Fruit fly (Drosophila melanogaster) whole organism, embryonic: ENCODE results near the gene Iris.

Experiments used
- Abd-B ChIP-seq: fragments of 200-800 bp; sonication (Bioruptor generic); optimal IDR thresholded peaks from 2 replicates; lab custom pipeline; 2018; ENCODE audit warnings: missing biosample characterization, mild to moderate bottlenecking, missing genetic modification characterization, moderate library complexity
- BEAF-32 ChIP-seq: fragments of 200-800 bp; sonication (Bioruptor generic); optimal IDR thresholded peaks from 3 replicates; lab custom pipeline; 2017; ENCODE audit warnings: missing biosample characterization, missing genetic modification characterization, mild to moderate bottlenecking, moderate library complexity, missing genetic modification reagents
- Bdp1 ChIP-seq: fragments of 200-800 bp; sonication (Bioruptor generic); optimal IDR thresholded peaks from 3 replicates; lab custom pipeline; 2016; ENCODE audit warnings: missing biosample characterization, missing genetic modification characterization
- CG1233 ChIP-seq: fragments of 200-800 bp; sonication (Bioruptor generic); optimal IDR thresholded peaks from 4 replicates; lab custom pipeline; 2018; ENCODE audit warnings: missing biosample characterization, mild to moderate bottlenecking, missing genetic modification characterization
- CG13123 ChIP-seq: fragments of 200-800 bp; sonication (Bioruptor generic); optimal IDR thresholded peaks from 2 replicates; lab custom pipeline; 2016; ENCODE audit warnings: missing biosample characterization, missing genetic modification characterization
- CG14710 ChIP-seq: fragments of 200-800 bp; sonication (Bioruptor generic); optimal IDR thresholded peaks from 3 replicates; lab custom pipeline; 2019; ENCODE audit warnings: missing biosample characterization, mild to moderate bottlenecking, missing genetic modification characterization, moderate library complexity
- CG15011 ChIP-seq: fragments of 200-800 bp; sonication (Bioruptor generic); optimal IDR thresholded peaks from 3 replicates; lab custom pipeline; 2018; ENCODE audit warnings: missing biosample characterization, mild to moderate bottlenecking, missing genetic modification characterization
- CG17568 ChIP-seq: fragments of 200-800 bp; sonication (Bioruptor generic); optimal IDR thresholded peaks from 2 replicates; lab custom pipeline; 2018; ENCODE audit warnings: missing biosample characterization, mild to moderate bottlenecking, missing genetic modification characterization, moderate library complexity
- CG17612 ChIP-seq: fragments of 200-800 bp; sonication (Bioruptor generic); IDR thresholded peaks from 2 replicates; pipeline ENCODE4 v1.3.6; 2022; ENCODE audit warnings: missing biosample characterization, missing genetic modification characterization
- CG18262 ChIP-seq: fragments of 200-800 bp; optimal IDR thresholded peaks from 3 replicates; lab custom pipeline; 2019; ENCODE audit warnings: missing biosample characterization, mild to moderate bottlenecking, missing genetic modification characterization, moderate library complexity
- CG2712 ChIP-seq: fragments of 200-800 bp; optimal IDR thresholded peaks from 3 replicates; lab custom pipeline; 2019; ENCODE audit warnings: missing biosample characterization, mild to moderate bottlenecking, missing genetic modification characterization, moderate library complexity
- CG3995 ChIP-seq: fragments of 200-800 bp; sonication (Bioruptor generic); optimal IDR thresholded peaks from 3 replicates; lab custom pipeline; 2016; ENCODE audit warnings: missing biosample characterization, missing genetic modification characterization
- CG4404 ChIP-seq: fragments of 200-800 bp; sonication (Bioruptor generic); IDR thresholded peaks from 2 replicates; pipeline ENCODE4 v1.3.6; 2022; ENCODE audit warnings: missing biosample characterization, missing genetic modification characterization
- CG4854 ChIP-seq: fragments of 200-800 bp; sonication (Bioruptor generic); optimal IDR thresholded peaks from 2 replicates; lab custom pipeline; 2016; ENCODE audit warnings: missing biosample characterization, missing genetic modification characterization, inconsistent platforms
- CG6175 ChIP-seq: fragments of 200-800 bp; sonication (Bioruptor generic); IDR thresholded peaks from 3 replicates; pipeline ENCODE4 v1.3.6; 2022; ENCODE audit warnings: missing biosample characterization, missing genetic modification characterization
- CG6683 ChIP-seq: fragments of 200-800 bp; sonication (Bioruptor generic); optimal IDR thresholded peaks from 2 replicates; lab custom pipeline; 2017; ENCODE audit warnings: missing biosample characterization, mild to moderate bottlenecking, missing genetic modification characterization, missing genetic modification reagents
- CG8924 ChIP-seq: fragments of 200-800 bp; optimal IDR thresholded peaks from 3 replicates; lab custom pipeline; 2019; ENCODE audit warnings: missing biosample characterization, mild to moderate bottlenecking, missing genetic modification characterization, moderate library complexity
- Dad ChIP-seq: fragments of 200-800 bp; sonication (Bioruptor generic); optimal IDR thresholded peaks from 3 replicates; lab custom pipeline; 2016; ENCODE audit warnings: missing biosample characterization, missing genetic modification characterization
- Deaf1 ChIP-seq: fragments of 200-800 bp; optimal IDR thresholded peaks from 3 replicates; lab custom pipeline; 2019; ENCODE audit warnings: missing biosample characterization, mild to moderate bottlenecking, missing genetic modification characterization, moderate library complexity
- Dip3 ChIP-seq: fragments of 200-800 bp; sonication (Bioruptor generic); optimal IDR thresholded peaks from 3 replicates; lab custom pipeline; 2016; ENCODE audit warnings: missing biosample characterization, missing genetic modification characterization
- Fer1 ChIP-seq: fragments of 200-800 bp; sonication (Bioruptor generic); optimal IDR thresholded peaks from 2 replicates; lab custom pipeline; 2017; ENCODE audit warnings: missing biosample characterization, mild to moderate bottlenecking, missing genetic modification characterization
- HLHmδ ChIP-seq: fragments of 200-800 bp; sonication (Bioruptor generic); optimal IDR thresholded peaks from 2 replicates; lab custom pipeline; 2018; ENCODE audit warnings: missing biosample characterization, mild to moderate bottlenecking, missing genetic modification characterization, moderate library complexity
- Hand ChIP-seq: fragments of 200-800 bp; sonication (Bioruptor generic); optimal IDR thresholded peaks from 2 replicates; lab custom pipeline; 2017; ENCODE audit warnings: mild to moderate bottlenecking, missing biosample characterization, missing genetic modification reagents, missing genetic modification characterization
- HmgZ ChIP-seq: fragments of 200-800 bp; sonication (Bioruptor generic); optimal IDR thresholded peaks from 2 replicates; lab custom pipeline; 2018; ENCODE audit warnings: missing biosample characterization, mild to moderate bottlenecking, missing genetic modification characterization
- Hmx ChIP-seq: fragments of 200-800 bp; sonication (Bioruptor generic); optimal IDR thresholded peaks from 2 replicates; lab custom pipeline; 2016; ENCODE audit warnings: missing biosample characterization, missing genetic modification characterization
- Sox102F ChIP-seq: fragments of 200-800 bp; sonication (Bioruptor generic); optimal IDR thresholded peaks from 2 replicates; lab custom pipeline; 2018; ENCODE audit warnings: missing biosample characterization, mild to moderate bottlenecking, missing genetic modification characterization, moderate library complexity
- ato ChIP-seq: fragments of 200-800 bp; sonication (Bioruptor generic); IDR thresholded peaks from 2 replicates; pipeline ENCODE4 v1.3.6; 2022; ENCODE audit warnings: missing biosample characterization, missing genetic modification characterization; ENCODE audit not compliant: partially characterized antibody
- az2 ChIP-seq: fragments of 200-800 bp; sonication (Bioruptor generic); optimal IDR thresholded peaks from 3 replicates; lab custom pipeline; 2016; ENCODE audit warnings: missing biosample characterization, missing genetic modification characterization
- bab2 ChIP-seq: fragments of 200-800 bp; sonication (Bioruptor generic); optimal IDR thresholded peaks from 2 replicates; lab custom pipeline; 2016; ENCODE audit warnings: missing biosample characterization, missing genetic modification characterization
- cato ChIP-seq: fragments of 200-800 bp; sonication (Bioruptor generic); optimal IDR thresholded peaks from 2 replicates; lab custom pipeline; 2016; ENCODE audit warnings: missing biosample characterization, missing genetic modification characterization, borderline replicate concordance
- dm ChIP-seq: fragments of 200-800 bp; sonication (Bioruptor generic); optimal IDR thresholded peaks from 3 replicates; lab custom pipeline; 2016; ENCODE audit warnings: missing biosample characterization, missing genetic modification characterization
- exex ChIP-seq: fragments of 200-800 bp; sonication (Bioruptor generic); optimal IDR thresholded peaks from 4 replicates; lab custom pipeline; 2018; ENCODE audit warnings: missing biosample characterization, mild to moderate bottlenecking, missing genetic modification characterization, moderate library complexity
- eyg ChIP-seq: fragments of 200-800 bp; sonication (Bioruptor generic); optimal IDR thresholded peaks from 3 replicates; lab custom pipeline; 2016; ENCODE audit warnings: missing biosample characterization, missing genetic modification characterization
- fd64A ChIP-seq: fragments of 200-800 bp; sonication (Bioruptor generic); optimal IDR thresholded peaks from 3 replicates; lab custom pipeline; 2018; ENCODE audit warnings: missing biosample characterization, mild to moderate bottlenecking, missing genetic modification characterization
- gcm ChIP-seq: fragments of 200-800 bp; sonication (Bioruptor generic); optimal IDR thresholded peaks from 2 replicates; lab custom pipeline; 2019; ENCODE audit warnings: missing biosample characterization, mild to moderate bottlenecking, missing genetic modification characterization, moderate library complexity
- hkb ChIP-seq, 2 experiments: fragments of 200-800 bp in 1 of 2; fragments of >200 bp in 1 of 2; sonication (Bioruptor generic) in 1 of 2; IDR thresholded peaks in 1 of 2; optimal IDR thresholded peaks in 1 of 2; 2 replicates each; pipeline versions ENCODE4 v1.3.6 to Lab custom; 2017 to 2022; ENCODE audit warnings: missing biosample characterization in 1 of 2, missing genetic modification characterization in 1 of 2
- inv ChIP-seq: fragments of 200-800 bp; sonication (Bioruptor generic); IDR thresholded peaks from 2 replicates; pipeline ENCODE4 v1.3.6; 2022; ENCODE audit warnings: missing biosample characterization, missing genetic modification characterization; ENCODE audit not compliant: partially characterized antibody
- mam ChIP-seq: fragments of 200-800 bp; sonication (Bioruptor generic); optimal IDR thresholded peaks from 3 replicates; lab custom pipeline; 2016; ENCODE audit warnings: missing biosample characterization, missing genetic modification characterization
- pnt ChIP-seq: fragments of 200-800 bp; sonication (Bioruptor generic); optimal IDR thresholded peaks from 3 replicates; lab custom pipeline; 2016; ENCODE audit warnings: missing biosample characterization, missing genetic modification characterization
- prd ChIP-seq, 3 experiments: fragments of >200 bp in 2 of 3; fragments of 200-800 bp in 1 of 3; sonication (Bioruptor generic) in 1 of 3; optimal IDR thresholded peaks in 2 of 3; IDR thresholded peaks in 1 of 3; 2 replicates in 2 of 3; 3 replicates in 1 of 3; pipeline versions ENCODE4 v1.3.6 to Lab custom; 2017 to 2022; ENCODE audit warnings: missing biosample characterization in 1 of 3, missing genetic modification characterization in 1 of 3
- psq ChIP-seq: fragments of 200-800 bp; sonication (Bioruptor generic); optimal IDR thresholded peaks from 2 replicates; lab custom pipeline; 2017; ENCODE audit warnings: missing biosample characterization, missing genetic modification characterization
- salm ChIP-seq: fragments of 200-800 bp; sonication (Bioruptor generic); optimal IDR thresholded peaks from 2 replicates; lab custom pipeline; 2018; ENCODE audit warnings: missing biosample characterization, mild to moderate bottlenecking, missing genetic modification characterization
- schlank ChIP-seq: fragments of 200-800 bp; sonication (Bioruptor generic); optimal IDR thresholded peaks from 2 replicates; lab custom pipeline; 2018; ENCODE audit warnings: missing biosample characterization, mild to moderate bottlenecking, missing genetic modification characterization
- sr ChIP-seq: fragments of 200-800 bp; sonication (Bioruptor generic); IDR thresholded peaks from 3 replicates; pipeline ENCODE4 v1.3.6; 2022; ENCODE audit warnings: missing biosample characterization, missing genetic modification characterization
- unpg ChIP-seq: fragments of 200-800 bp; sonication (Bioruptor generic); optimal IDR thresholded peaks from 3 replicates; lab custom pipeline; 2018; ENCODE audit warnings: missing biosample characterization, mild to moderate bottlenecking, missing genetic modification characterization, moderate library complexity
- vvl ChIP-seq: fragments of 200-800 bp; sonication (Bioruptor generic); IDR thresholded peaks from 2 replicates; pipeline ENCODE4 v1.3.6; 2022; ENCODE audit warnings: missing biosample characterization, missing genetic modification characterization
- wdn ChIP-seq: fragments of 200-800 bp; sonication (Bioruptor generic); IDR thresholded peaks from 2 replicates; pipeline ENCODE4 v1.3.6; 2022; ENCODE audit warnings: missing biosample characterization, missing genetic modification characterization

Iris gene

DNA sequence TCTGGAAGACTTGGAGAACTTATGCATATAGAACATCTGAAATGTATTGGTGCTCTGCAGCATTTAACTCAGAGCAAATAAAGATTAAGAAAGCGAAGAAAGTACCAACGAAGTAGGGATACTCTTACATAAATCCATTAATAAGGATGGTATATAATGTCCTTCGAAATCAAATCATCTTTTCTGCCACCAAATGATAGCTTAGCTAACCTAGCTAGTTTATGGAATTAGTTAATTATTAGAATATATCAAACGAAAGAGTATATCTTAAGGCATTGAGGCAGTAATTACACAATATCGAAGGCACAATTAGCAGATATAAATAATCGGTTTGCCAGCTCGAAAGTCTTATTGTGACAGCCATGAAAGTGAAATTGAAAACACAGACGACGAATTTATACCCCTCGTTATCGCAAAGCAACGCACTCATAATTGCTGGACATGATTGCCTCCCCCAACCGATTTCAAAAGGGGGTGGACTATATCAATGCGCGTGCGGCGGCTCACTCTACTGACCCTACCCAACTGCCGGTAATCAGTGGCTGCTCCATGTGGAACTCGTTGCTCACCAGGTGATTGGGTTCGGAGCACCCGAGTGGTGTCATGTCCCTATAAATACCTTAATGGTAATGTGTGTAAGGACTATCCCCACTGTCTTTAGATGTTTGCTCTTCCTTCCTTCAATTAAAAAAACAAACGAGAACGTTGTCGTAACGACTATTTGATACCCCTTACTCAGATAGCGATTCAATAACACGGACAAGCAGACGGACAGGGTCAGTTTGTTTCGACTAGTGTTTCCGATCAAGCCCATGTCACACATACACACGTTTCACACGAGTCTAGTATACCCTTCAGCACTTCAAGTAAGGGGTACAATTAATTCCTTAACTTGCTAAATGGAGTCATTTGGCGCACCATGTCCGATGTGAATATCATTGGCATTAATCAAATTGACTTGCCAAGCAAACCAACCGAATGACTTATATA lies 10.8 kb upstream of the Iris start (continued):
- TF ChIP-seq CG8924 (tag; lab: Kevin White, UChicago), result peak; percentile 58
- no peak for TF ChIP-seq wdn
- peak; percentile 19 for TF ChIP-seq Deaf1 (tag; lab: Kevin White, UChicago)
- peak; percentile 43 for TF ChIP-seq CG1233 (GFP tag; lab: Kevin White, UChicago)
- TF ChIP-seq schlank, result peak; percentile 16
- peak; percentile 24 for TF ChIP-seq CG4854
- no peak for TF ChIP-seq psq
- TF ChIP-seq CG6175, result no peak
- peak; percentile 23 for TF ChIP-seq salm
- no peak for TF ChIP-seq CG13123 (GFP tag; lab: Kevin White, UChicago)
- no peak for TF ChIP-seq inv (GFP tag; lab: Robert Waterston, UW)
- peak; percentile 79 for TF ChIP-seq vvl (GFP tag; lab: Robert Waterston, UW)
- TF ChIP-seq gcm (GFP tag; lab: Kevin White, UChicago), result peak; percentile 3
- peak; percentile 78 for TF ChIP-seq exex (tag; lab: Kevin White, UChicago)
- TF ChIP-seq CG17612 (GFP tag; lab: Robert Waterston, UW), result no peak
- TF ChIP-seq Bdp1 (GFP tag; lab: Kevin White, UChicago), result no peak
- TF ChIP-seq Hmx (GFP tag; lab: Kevin White, UChicago), result no peak
- no peak for TF ChIP-seq Hand (GFP tag; lab: Kevin White, UChicago)
- peak; percentile 38 for TF ChIP-seq CG14710 (tag; lab: Kevin White, UChicago)
- peak; percentile 24 for TF ChIP-seq HmgZ (tag; lab: Kevin White, UChicago)
- no peak for TF ChIP-seq hkb (optimal IDR thresholded peaks at IDR 0.05; lab: Kevin White, UChicago)
- TF ChIP-seq hkb (GFP tag; IDR thresholded peaks at IDR 0.05; lab: Robert Waterston, UW), result peak; percentile 56
- no peak for TF ChIP-seq CG15011 (GFP tag; lab: Kevin White, UChicago)
- peak; percentile 48 for TF ChIP-seq Dip3 (GFP tag; lab: Kevin White, UChicago)
- TF ChIP-seq CG18262 (tag; lab: Kevin White, UChicago), result peak; percentile 70
- peak; percentile 9 for TF ChIP-seq CG17568 (GFP tag; lab: Kevin White, UChicago)
- peak; percentile 79 for TF ChIP-seq Sox102F (GFP tag; lab: Kevin White, UChicago)
- TF ChIP-seq CG3995, result no peak
- TF ChIP-seq Dad (GFP tag; lab: Kevin White, UChicago), result peak; percentile 9
- peak; percentile 36 for TF ChIP-seq bab2 (GFP tag; lab: Kevin White, UChicago)
- no peak for TF ChIP-seq ato (GFP tag; lab: Robert Waterston, UW)
- TF ChIP-seq az2, result peak; percentile 39
- peak; percentile 52 for TF ChIP-seq mam
- no peak for TF ChIP-seq prd (optimal IDR thresholded peaks at IDR 0.05; lab: Kevin White, UChicago)
- peak; percentile 54; the same call in 2 of the 3 replicates for TF ChIP-seq prd (GFP tag; IDR thresholded peaks at IDR 0.05; lab: Robert Waterston, UW)
- no peak for TF ChIP-seq HLHmδ (GFP tag; lab: Kevin White, UChicago)
- no peak for TF ChIP-seq cato
- TF ChIP-seq CG6683 (GFP tag; lab: Kevin White, UChicago), result no peak
- no peak for TF ChIP-seq dm (GFP tag; lab: Kevin White, UChicago)
- 0 out of 2 replicates have a peak, but pooled peaks have one; percentile 27 for TF ChIP-seq CG4404 (GFP tag; lab: Robert Waterston, UW)
- TF ChIP-seq CG2712 (tag; lab: Kevin White, UChicago), result peak; percentile 78
- peak; percentile 59 for TF ChIP-seq unpg (GFP tag; lab: Kevin White, UChicago)
- peak; percentile 47 for TF ChIP-seq Fer1 (GFP tag; lab: Kevin White, UChicago)
- TF ChIP-seq fd64A, result peak; percentile 12
- TF ChIP-seq eyg, result no peak
- TF ChIP-seq BEAF-32 (GFP tag; lab: Kevin White, UChicago), result no peak
- TF ChIP-seq sr (GFP tag; lab: Robert Waterston, UW), result no peak
- no peak for TF ChIP-seq pnt (GFP tag; lab: Kevin White, UChicago)
- TF ChIP-seq Abd-B (GFP tag; lab: Kevin White, UChicago), result no peak
